Fruit fly (Drosophila melanogaster) S2 (cell line): ENCODE measurements around the gene siz.

ENCODE experiments used
- CG8478 ChIP-seq: fragments of >200 bp; optimal IDR thresholded peaks from 2 replicates; lab custom pipeline; 2018
- CTCF ChIP-seq, 2 experiments: fragments of >200 bp; optimal IDR thresholded peaks; 2 replicates each; lab custom pipeline; 2018

- TF ChIP-seq CG8478 (lab: Kevin White, UChicago) (no peak), CTCF (optimal IDR thresholded peaks at IDR 0.05; lab: Kevin White, UChicago) (no peak)
Measured at dm6 chr3L:21101316-21101715, 67.0 kb downstream of the siz start.
